Worm (Caenorhabditis elegans): ENCODE results near the gene ipla-3.

ipla-3 gene

ce11 chrV:20728763-20729350 is at the start of gene ipla-3:
Gene ipla-3 (minus strand): TSS chrV:20729272.
- no peak for TF ChIP-seq him-1 (tag; optimal IDR thresholded peaks at IDR 0.05)
- TF ChIP-seq W03F9.2 (tag; optimal IDR thresholded peaks at IDR 0.05) = peak; percentile 44

DNA sequence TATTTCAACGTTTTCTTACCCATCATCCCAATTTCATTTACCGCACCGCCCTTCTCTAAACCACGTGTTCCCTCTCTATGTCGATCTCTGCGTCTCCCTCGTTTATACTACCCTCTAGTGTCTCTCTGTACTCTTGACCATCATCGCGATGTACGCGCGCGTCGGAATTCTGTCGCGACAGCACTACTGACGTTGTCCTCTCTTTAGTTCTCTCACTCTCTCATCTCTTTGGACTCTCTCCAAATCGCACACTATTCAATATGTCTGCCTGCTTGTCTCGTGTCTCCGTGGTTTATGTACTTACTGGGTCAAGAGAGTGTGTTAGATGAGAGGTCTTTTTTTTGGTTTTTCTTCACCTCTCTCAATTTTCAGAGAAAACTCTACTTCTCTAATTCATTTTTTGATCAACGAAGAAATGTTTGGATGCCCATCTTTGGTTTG is 49.2 kb upstream of the ipla-3 start:
- TF ChIP-seq dao-5 (tag; optimal IDR thresholded peaks at IDR 0.05) = no peak
- peak; percentile 94 for TF ChIP-seq him-1 (tag; optimal IDR thresholded peaks at IDR 0.05)
- peak; percentile 82 for TF ChIP-seq W03F9.2 (tag; optimal IDR thresholded peaks at IDR 0.05)

ce11 chrV:20776761-20777160 is 47.7 kb upstream of the ipla-3 start:
- TF ChIP-seq dao-5 (tag; optimal IDR thresholded peaks at IDR 0.05) (no peak), him-1 (tag; optimal IDR thresholded peaks at IDR 0.05) (peak; percentile 40), W03F9.2 (tag; optimal IDR thresholded peaks at IDR 0.05) (peak; percentile 35)

DNA sequence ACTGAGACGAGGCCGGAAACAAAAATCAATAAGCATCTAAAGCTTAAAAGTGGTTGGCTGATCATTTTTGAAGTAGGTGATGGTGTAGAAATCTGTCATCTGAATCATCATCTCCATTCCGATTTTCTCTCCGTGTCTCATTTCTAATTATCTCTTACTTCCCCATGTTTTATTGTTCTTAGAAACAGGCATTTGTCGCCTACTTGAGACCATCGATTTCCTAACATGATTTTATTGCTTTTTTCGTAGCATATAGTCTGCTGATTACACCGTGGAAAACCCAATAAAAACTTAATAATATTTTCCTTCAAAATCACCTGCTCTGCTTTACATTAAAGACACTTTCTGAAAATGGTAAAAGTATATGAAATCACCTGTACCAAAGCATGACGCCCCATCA is 46.2 kb upstream of the ipla-3 start, which contains the start of gene F38A6.4:
Gene F38A6.4, minus strand, starts transcription at position 101 of the 400 bp plus-strand sequence.
- TF ChIP-seq him-1 (tag; optimal IDR thresholded peaks at IDR 0.05) (no peak), W03F9.2 (tag; optimal IDR thresholded peaks at IDR 0.05) (no peak), dao-5 (tag; optimal IDR thresholded peaks at IDR 0.05) (no peak)

DNA sequence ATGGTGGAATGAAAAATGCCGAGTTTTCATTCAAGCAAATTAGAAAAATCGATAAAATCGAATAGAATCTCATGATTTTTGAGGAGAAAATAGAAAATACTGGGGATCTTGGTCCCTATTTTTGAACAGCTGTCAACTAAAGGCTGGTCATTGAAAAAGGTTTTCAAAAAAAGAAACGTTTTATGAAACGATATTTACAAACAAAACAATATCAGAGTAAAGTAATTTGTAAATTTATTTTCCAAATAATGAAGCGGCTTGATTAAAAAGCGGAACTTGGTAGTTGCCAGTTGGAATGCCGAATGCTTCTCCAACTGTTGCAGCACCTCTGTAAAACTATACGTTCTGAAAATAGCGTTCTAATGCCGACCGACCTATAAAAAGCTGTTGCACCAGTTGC is 44.6 kb upstream of the ipla-3 start, which contains the start of gene F38A6.5:
Gene F38A6.5, minus strand, starts transcription at position 101 of the 400 bp plus-strand sequence.
- TF ChIP-seq him-1 (tag; optimal IDR thresholded peaks at IDR 0.05) (no peak), W03F9.2 (tag; optimal IDR thresholded peaks at IDR 0.05) (no peak), dao-5 (tag; optimal IDR thresholded peaks at IDR 0.05) (no peak)

ce11 chrV:20771702-20772101 is 42.6 kb upstream of the ipla-3 start:
- TF ChIP-seq W03F9.2 (tag; optimal IDR thresholded peaks at IDR 0.05) (no peak), dao-5 (tag; optimal IDR thresholded peaks at IDR 0.05) (no peak), him-1 (tag; optimal IDR thresholded peaks at IDR 0.05) (no peak)

- no peak for TF ChIP-seq him-1 (tag; optimal IDR thresholded peaks at IDR 0.05)
- TF ChIP-seq W03F9.2 (tag; optimal IDR thresholded peaks at IDR 0.05) = peak; percentile 8
- no peak for TF ChIP-seq dao-5 (tag; optimal IDR thresholded peaks at IDR 0.05)
Observed at ce11 chrV:20770846-20771245, 41.8 kb upstream of the ipla-3 start.

DNA sequence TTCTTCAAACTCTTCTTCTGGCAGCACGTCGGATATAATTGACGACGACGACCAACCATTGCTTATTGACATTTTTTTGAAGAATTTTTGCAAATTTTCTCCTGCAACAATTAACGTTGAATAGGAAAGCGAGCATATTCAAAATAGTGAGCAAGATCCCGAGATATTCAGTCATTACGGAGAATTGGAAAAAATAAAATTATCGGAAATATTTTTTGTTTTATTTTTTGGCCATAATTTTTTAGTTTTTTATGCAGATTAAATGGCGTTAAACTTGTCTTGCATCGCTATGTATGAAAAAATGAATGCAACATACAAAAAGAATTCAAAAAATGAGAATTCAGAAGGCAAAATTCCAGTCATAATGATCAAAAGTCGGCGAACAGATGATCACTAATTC is 41.0 kb upstream of the ipla-3 start, which contains the start of gene elp-1:
Gene elp-1, minus strand, starts transcription at position 101 of the 400 bp plus-strand sequence.
- TF ChIP-seq dao-5 (tag; optimal IDR thresholded peaks at IDR 0.05) (no peak), him-1 (tag; optimal IDR thresholded peaks at IDR 0.05) (no peak), W03F9.2 (tag; optimal IDR thresholded peaks at IDR 0.05) (no peak)

- TF ChIP-seq dao-5 (tag; optimal IDR thresholded peaks at IDR 0.05) (no peak), him-1 (tag; optimal IDR thresholded peaks at IDR 0.05) (no peak), W03F9.2 (tag; optimal IDR thresholded peaks at IDR 0.05) (no peak)
Observed at ce11 chrV:20763192-20763591, 34.1 kb upstream of the ipla-3 start.

DNA sequence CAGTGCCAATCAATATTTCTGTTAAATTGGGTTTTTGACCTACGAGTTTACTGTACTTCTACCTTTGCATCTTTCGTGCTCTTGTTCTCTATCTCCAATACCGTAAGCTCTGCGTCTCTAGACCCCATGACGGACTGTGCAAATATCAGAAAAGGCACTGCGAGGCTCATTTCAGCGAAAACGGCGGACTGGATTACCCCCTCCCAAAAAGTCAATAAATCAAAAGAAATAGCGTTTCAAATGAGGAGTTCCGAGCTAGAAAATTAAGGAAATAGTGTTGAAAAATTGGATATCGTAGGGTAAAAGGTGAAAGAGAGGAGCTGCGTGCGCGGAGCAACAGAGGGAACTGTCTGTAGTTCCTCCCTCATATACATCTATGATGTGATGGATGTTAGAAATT is 32.7 kb upstream of the ipla-3 start:
- TF ChIP-seq him-1 (tag; optimal IDR thresholded peaks at IDR 0.05) (no peak), W03F9.2 (tag; optimal IDR thresholded peaks at IDR 0.05) (no peak), dao-5 (tag; optimal IDR thresholded peaks at IDR 0.05) (no peak)

- TF ChIP-seq him-1 (tag; optimal IDR thresholded peaks at IDR 0.05) (no peak), dao-5 (tag; optimal IDR thresholded peaks at IDR 0.05) (no peak), W03F9.2 (tag; optimal IDR thresholded peaks at IDR 0.05) (no peak)
Observed at ce11 chrV:20758106-20758505, 29.0 kb upstream of the ipla-3 start.

- TF ChIP-seq dao-5 (tag; optimal IDR thresholded peaks at IDR 0.05) (no peak), him-1 (tag; optimal IDR thresholded peaks at IDR 0.05) (no peak), W03F9.2 (tag; optimal IDR thresholded peaks at IDR 0.05) (no peak)
Observed at ce11 chrV:20757255-20757654, 28.2 kb upstream of the ipla-3 start.

DNA sequence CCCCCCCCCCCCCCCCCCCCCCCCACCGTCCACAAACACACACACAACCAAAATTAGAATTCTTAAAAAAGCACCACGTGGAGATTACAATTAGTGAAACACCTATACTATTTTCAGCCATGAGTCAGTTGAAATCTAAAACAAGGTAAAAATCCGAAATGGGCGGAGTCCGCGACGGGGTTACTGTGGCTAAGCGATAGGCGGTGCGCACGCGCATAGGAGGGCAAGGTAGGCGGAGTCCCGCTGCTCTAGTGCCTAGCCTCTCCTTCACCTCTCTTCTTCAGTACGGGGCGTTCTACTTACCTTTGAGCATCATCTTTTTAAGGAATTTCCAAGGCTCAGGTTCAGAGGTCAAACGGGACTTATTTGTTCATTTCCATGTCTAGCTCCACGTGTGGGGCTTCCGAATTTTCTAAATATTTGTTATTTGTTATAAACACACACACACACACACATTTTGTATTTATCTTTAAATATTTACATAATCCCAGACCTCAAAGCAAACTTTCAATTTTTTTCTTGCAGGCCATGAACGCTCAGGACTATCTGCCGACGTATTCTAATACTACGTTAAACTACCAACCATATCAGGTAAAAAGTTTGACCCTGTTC is 27.4 kb upstream of the ipla-3 start:
- no peak for TF ChIP-seq him-1 (tag; optimal IDR thresholded peaks at IDR 0.05)
- TF ChIP-seq W03F9.2 (tag; optimal IDR thresholded peaks at IDR 0.05) = no peak
- TF ChIP-seq dao-5 (tag; optimal IDR thresholded peaks at IDR 0.05) = no peak

ce11 chrV:20755494-20755893 is 26.4 kb upstream of the ipla-3 start:
- TF ChIP-seq W03F9.2 (tag; optimal IDR thresholded peaks at IDR 0.05) (no peak), him-1 (tag; optimal IDR thresholded peaks at IDR 0.05) (no peak), dao-5 (tag; optimal IDR thresholded peaks at IDR 0.05) (no peak)
